Worm (Caenorhabditis elegans) whole organism, L1 larva: ENCODE data around the gene K06B4.4.

ENCODE experiments used
- aly-2 ChIP-seq: fragments of 150-350 bp; optimal IDR thresholded peaks from 2 replicates; lab custom pipeline; 2014; ENCODE audit warnings: missing biosample characterization, missing genetic modification characterization
- ceh-63 ChIP-seq: fragments of 200-800 bp; sonication (Bioruptor generic); optimal IDR thresholded peaks from 2 replicates; lab custom pipeline; 2018; ENCODE audit warnings: mild to moderate bottlenecking, missing genetic modification characterization, missing compliant biosample characterization
- fkh-8 ChIP-seq: sonication (generic microtip); optimal IDR thresholded peaks from 2 replicates; lab custom pipeline; 2016; ENCODE audit warnings: mild to moderate bottlenecking, missing genetic modification characterization, missing compliant biosample characterization
- lsy-2 ChIP-seq, 2 experiments: fragments of 150-350 bp; optimal IDR thresholded peaks; 2 replicates each; lab custom pipeline; 2014; ENCODE audit warnings: missing biosample characterization in 2 of 2, missing genetic modification characterization in 2 of 2
- mep-1 ChIP-seq: fragments of 150-350 bp; optimal IDR thresholded peaks from 2 replicates; lab custom pipeline; 2014; ENCODE audit warnings: missing biosample characterization, missing genetic modification characterization
- nhr-11 ChIP-seq: fragments of 150-350 bp; optimal IDR thresholded peaks from 2 replicates; lab custom pipeline; 2014; ENCODE audit warnings: missing biosample characterization, missing genetic modification characterization
- nhr-84 ChIP-seq: sonication (generic microtip); optimal IDR thresholded peaks from 2 replicates; lab custom pipeline; 2017; ENCODE audit warnings: missing biosample characterization, missing genetic modification characterization
- snpc-4 ChIP-seq: fragments of 150-350 bp; optimal IDR thresholded peaks from 2 replicates; lab custom pipeline; 2014; ENCODE audit warnings: missing biosample characterization, missing genetic modification characterization
- unc-62 ChIP-seq: fragments of 150-350 bp; optimal IDR thresholded peaks from 2 replicates; lab custom pipeline; 2014; ENCODE audit warnings: missing biosample characterization, missing genetic modification reagents, missing genetic modification characterization

DNA sequence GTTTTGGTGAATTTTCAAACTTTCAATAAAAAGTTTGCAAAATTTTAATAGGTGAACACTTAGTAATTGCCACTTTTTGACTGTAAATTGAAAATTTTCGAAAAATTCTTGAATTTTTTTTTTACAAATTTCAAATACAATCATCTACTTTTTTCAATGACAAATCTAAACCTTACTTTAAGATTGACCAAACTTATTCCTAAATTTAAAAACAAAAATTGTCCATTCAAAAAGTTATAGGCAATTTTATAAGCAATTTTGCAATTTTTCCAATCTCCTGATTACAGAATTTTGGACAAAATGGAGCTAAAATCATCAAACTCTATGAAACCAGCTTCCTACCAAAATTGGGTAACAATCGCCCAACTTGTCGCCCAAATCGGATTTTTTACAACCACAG lies 24.4 kb upstream of the K06B4.4 start, which contains the start of gene str-23:
- no peak for TF ChIP-seq unc-62 (GFP tag; lab: Kevin White, UChicago)
- TF ChIP-seq mep-1 (tag; lab: Kevin White, UChicago), result no peak
- TF ChIP-seq ceh-63, result no peak
- no peak for TF ChIP-seq snpc-4
- no peak for TF ChIP-seq nhr-11 (tag; lab: Kevin White, UChicago)
- TF ChIP-seq fkh-8 (tag; lab: Kevin White, UChicago), result no peak
- TF ChIP-seq aly-2 (tag; lab: Kevin White, UChicago), result no peak
- no peak for TF ChIP-seq lsy-2 (tag; optimal IDR thresholded peaks at IDR 0.05; lab: Kevin White, UChicago)
- TF ChIP-seq nhr-84 (tag; lab: Kevin White, UChicago), result no peak
